Worm (Caenorhabditis elegans): ENCODE results near the gene gstk-2.

- no peak for TF ChIP-seq mab-5 (tag; optimal IDR thresholded peaks at IDR 0.05)
- no peak for TF ChIP-seq snpc-4 (tag; optimal IDR thresholded peaks at IDR 0.05)
- TF ChIP-seq mls-2 (tag; optimal IDR thresholded peaks at IDR 0.05), result no peak
- TF ChIP-seq M03D4.4 (tag; optimal IDR thresholded peaks at IDR 0.05), result no peak
- TF ChIP-seq tbx-8 (GFP tag; optimal IDR thresholded peaks at IDR 0.05), result no peak
- TF ChIP-seq blmp-1 (tag; optimal IDR thresholded peaks at IDR 0.05), result no peak
- TF ChIP-seq lsy-2 (tag; optimal IDR thresholded peaks at IDR 0.05), result no peak
- TF ChIP-seq elt-3 (tag; optimal IDR thresholded peaks at IDR 0.05), result no peak
- TF ChIP-seq unc-39 (tag; optimal IDR thresholded peaks at IDR 0.05), result no peak
- no peak for TF ChIP-seq pha-4 (tag; optimal IDR thresholded peaks at IDR 0.05)
- TF ChIP-seq nhr-237 (tag; optimal IDR thresholded peaks at IDR 0.05), result no peak
Observed at ce11 chrIV:7258253-7258652, 16.2 kb upstream of the gstk-2 start, which contains the start of gene C06E4.6.

Data from whole organism, mixed stage, embryonic.